Fruit fly (Drosophila melanogaster) whole organism, wandering third instar larva: Measurements from ENCODE around the gene CG12084.

Experiments
- CrebA ChIP-seq: fragments of 200-800 bp; sonication (Bioruptor generic); optimal IDR thresholded peaks from 2 replicates; lab custom pipeline; 2016; ENCODE audit warnings: missing biosample characterization, mild to moderate bottlenecking, missing genetic modification characterization, borderline replicate concordance
- h ChIP-seq: fragments of 200-800 bp; sonication (Bioruptor generic); optimal IDR thresholded peaks from 3 replicates; lab custom pipeline; 2016; ENCODE audit warnings: missing biosample characterization, mild to moderate bottlenecking, missing genetic modification characterization
- sv ChIP-seq: fragments of 200-800 bp; sonication (Bioruptor generic); optimal IDR thresholded peaks from 3 replicates; lab custom pipeline; 2016; ENCODE audit warnings: missing biosample characterization, missing genetic modification characterization
- usp ChIP-seq: fragments of >200 bp; optimal IDR thresholded peaks from 2 replicates; lab custom pipeline; 2017; ENCODE audit warnings: missing biosample characterization, missing genetic modification characterization

DNA sequence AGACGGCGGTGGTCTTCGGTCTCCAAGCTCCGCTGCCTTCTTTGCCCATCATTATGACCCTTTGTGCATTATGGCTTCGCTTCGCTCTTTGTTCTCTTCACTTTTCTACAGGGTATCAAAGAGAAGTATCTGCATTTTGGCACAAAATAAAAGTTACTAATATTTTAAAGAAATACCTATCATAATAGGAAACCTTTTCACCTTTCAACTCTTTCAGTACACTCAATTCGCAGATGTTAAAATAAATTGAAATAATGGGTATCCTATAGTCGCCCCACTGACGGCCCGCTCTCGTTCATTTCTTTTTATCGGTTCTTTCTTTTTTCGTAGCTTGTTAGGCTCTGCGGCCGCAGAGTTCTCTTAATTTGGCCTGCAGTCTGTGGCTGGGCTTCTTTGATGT is 53.5 kb downstream of the CG12084 start:
- TF ChIP-seq sv (GFP tag; lab: Kevin White, UChicago) (peak; percentile 76), CrebA (GFP tag; lab: Kevin White, UChicago) (peak; percentile 86), usp (GFP tag; lab: Kevin White, UChicago) (no peak), h (GFP tag; lab: Kevin White, UChicago) (peak; percentile 98)
